Worm (Caenorhabditis elegans) whole organism, young adult: ENCODE results near the gene bre-2.

Source experiments
- B0261.1 ChIP-seq: sonication (generic microtip); optimal IDR thresholded peaks from 2 replicates; lab custom pipeline; 2016; ENCODE audit warnings: mild to moderate bottlenecking, missing genetic modification characterization, moderate library complexity, missing compliant biosample characterization
- C06A6.2 ChIP-seq: fragments of 200-800 bp; sonication (Bioruptor generic); conservative IDR thresholded peaks from 2 replicates; pipeline ENCODE4 v1.3.6; 2022; ENCODE audit warnings: missing genetic modification characterization, missing compliant biosample characterization
- D2030.7 ChIP-seq: fragments of 200-800 bp; sonication (Bioruptor generic); IDR thresholded peaks from 2 replicates; pipeline ENCODE4 v1.3.6; 2022; ENCODE audit warnings: missing genetic modification reagents, missing genetic modification characterization, missing compliant biosample characterization
- F22D6.2 ChIP-seq: sonication (generic microtip); optimal IDR thresholded peaks from 2 replicates; lab custom pipeline; 2016; ENCODE audit warnings: mild to moderate bottlenecking, missing genetic modification characterization, missing compliant biosample characterization
- F33H1.4 ChIP-seq: fragments of 200-800 bp; sonication (Bioruptor generic); IDR thresholded peaks from 2 replicates; pipeline ENCODE4 v1.3.6; 2022; ENCODE audit warnings: missing genetic modification reagents, missing genetic modification characterization, missing compliant biosample characterization
- F37B4.10 ChIP-seq: fragments of 200-800 bp; sonication (Bioruptor generic); IDR thresholded peaks from 2 replicates; pipeline ENCODE4 v1.3.6; 2022; ENCODE audit warnings: missing genetic modification characterization, missing compliant biosample characterization
- F52B5.7 ChIP-seq: sonication (generic microtip); optimal IDR thresholded peaks from 2 replicates; lab custom pipeline; 2016; ENCODE audit warnings: mild to moderate bottlenecking, missing genetic modification characterization, missing compliant biosample characterization
- F55B11.4 ChIP-seq: sonication (generic microtip); optimal IDR thresholded peaks from 2 replicates; lab custom pipeline; 2016; ENCODE audit warnings: missing compliant biosample characterization, missing genetic modification characterization, borderline replicate concordance; ENCODE audit not compliant: insufficient read depth
- F57A8.1 ChIP-seq: fragments of 200-800 bp; sonication (Bioruptor generic); optimal IDR thresholded peaks from 2 replicates; lab custom pipeline; 2018; ENCODE audit warnings: mild to moderate bottlenecking, missing genetic modification characterization, moderate library complexity, missing compliant biosample characterization
- T07F8.4 ChIP-seq: sonication (generic microtip); optimal IDR thresholded peaks from 2 replicates; lab custom pipeline; 2016; ENCODE audit warnings: mild to moderate bottlenecking, missing genetic modification characterization, moderate library complexity, missing compliant biosample characterization
- T26A5.8 ChIP-seq: sonication (generic microtip); optimal IDR thresholded peaks from 2 replicates; lab custom pipeline; 2016; ENCODE audit warnings: missing genetic modification characterization, missing compliant biosample characterization
- Y53F4B.3 ChIP-seq: fragments of 200-800 bp; sonication (Bioruptor generic); IDR thresholded peaks from 2 replicates; pipeline ENCODE4 v1.3.6; 2022; ENCODE audit warnings: missing genetic modification reagents, missing genetic modification characterization, missing compliant biosample characterization
- Y95B8A.8 ChIP-seq: fragments of 200-800 bp; sonication (Bioruptor generic); IDR thresholded peaks from 2 replicates; pipeline ENCODE4 v1.3.6; 2022; ENCODE audit warnings: missing genetic modification reagents, missing genetic modification characterization, missing compliant biosample characterization
- aptf-3 ChIP-seq: fragments of 200-800 bp; sonication (Bioruptor generic); IDR thresholded peaks from 2 replicates; pipeline ENCODE4 v1.3.6; 2022; ENCODE audit warnings: missing genetic modification characterization, missing compliant biosample characterization
- bed-2 ChIP-seq: fragments of 200-800 bp; sonication (Bioruptor generic); IDR thresholded peaks from 2 replicates; pipeline ENCODE4 v1.3.6; 2022; ENCODE audit warnings: missing genetic modification reagents, missing genetic modification characterization, missing compliant biosample characterization
- ceh-58 ChIP-seq: fragments of 200-800 bp; sonication (Bioruptor generic); IDR thresholded peaks from 2 replicates; pipeline ENCODE4 v1.3.6; 2022; ENCODE audit warnings: missing genetic modification characterization, missing compliant biosample characterization
- ceh-79 ChIP-seq: sonication (generic microtip); optimal IDR thresholded peaks from 2 replicates; lab custom pipeline; 2017; ENCODE audit warnings: mild to moderate bottlenecking, missing genetic modification characterization, missing compliant biosample characterization
- ceh-91 ChIP-seq: fragments of 200-800 bp; sonication (Bioruptor generic); IDR thresholded peaks from 2 replicates; pipeline ENCODE4 v1.3.6; 2022; ENCODE audit warnings: missing genetic modification reagents, missing genetic modification characterization, missing compliant biosample characterization
- dpl-1 ChIP-seq: fragments of 150-350 bp; optimal IDR thresholded peaks from 2 replicates; lab custom pipeline; 2014; ENCODE audit warnings: missing biosample characterization, missing genetic modification reagents, missing genetic modification characterization
- efl-1 ChIP-seq: fragments of 150-350 bp; optimal IDR thresholded peaks from 2 replicates; lab custom pipeline; 2014; ENCODE audit warnings: missing biosample characterization, missing genetic modification reagents, missing genetic modification characterization
- egl-44 ChIP-seq: fragments of 200-800 bp; sonication (Bioruptor generic); IDR thresholded peaks from 2 replicates; pipeline ENCODE4 v1.3.6; 2022; ENCODE audit warnings: missing genetic modification reagents, missing genetic modification characterization, missing compliant biosample characterization
- ets-4 ChIP-seq: fragments of 200-800 bp; sonication (Bioruptor generic); optimal IDR thresholded peaks from 2 replicates; lab custom pipeline; 2018; ENCODE audit warnings: mild to moderate bottlenecking, missing genetic modification characterization, missing compliant biosample characterization
- hmg-20 ChIP-seq: fragments of 200-800 bp; sonication (Bioruptor generic); IDR thresholded peaks from 2 replicates; pipeline ENCODE4 v1.3.6; 2022; ENCODE audit warnings: missing genetic modification reagents, missing genetic modification characterization, missing compliant biosample characterization
- lin-35 ChIP-seq, 3 experiments: fragments of 150-350 bp in 2 of 3; sonication (generic microtip) in 1 of 3; optimal IDR thresholded peaks; 2 replicates each; lab custom pipeline; 2014 to 2018; ENCODE audit warnings: missing biosample characterization in 3 of 3, missing genetic modification characterization in 3 of 3, missing genetic modification reagents in 3 of 3
- lin-54 ChIP-seq: fragments of 200-800 bp; sonication (Bioruptor generic); optimal IDR thresholded peaks from 2 replicates; lab custom pipeline; 2018; ENCODE audit warnings: mild to moderate bottlenecking, missing genetic modification characterization, missing compliant biosample characterization
- lsl-1 ChIP-seq: fragments of 200-800 bp; sonication (Bioruptor generic); optimal IDR thresholded peaks from 2 replicates; lab custom pipeline; 2018; ENCODE audit warnings: mild to moderate bottlenecking, missing genetic modification characterization, moderate library complexity, missing compliant biosample characterization
- madf-6 ChIP-seq: fragments of 200-800 bp; sonication (Bioruptor generic); IDR thresholded peaks from 2 replicates; pipeline ENCODE4 v1.3.6; 2022; ENCODE audit warnings: missing genetic modification reagents, missing genetic modification characterization, missing compliant biosample characterization
- mxl-1 ChIP-seq: sonication (generic microtip); optimal IDR thresholded peaks from 2 replicates; lab custom pipeline; 2016; ENCODE audit warnings: missing genetic modification characterization, missing compliant biosample characterization
- nhr-179 ChIP-seq: sonication (generic microtip); optimal IDR thresholded peaks from 2 replicates; lab custom pipeline; 2016; ENCODE audit warnings: mild to moderate bottlenecking, missing genetic modification characterization, missing compliant biosample characterization
- pha-4 ChIP-seq: fragments of 150-350 bp; sonication (generic microtip); optimal IDR thresholded peaks from 2 replicates; lab custom pipeline; 2014; ENCODE audit warnings: missing biosample characterization, missing genetic modification reagents, missing genetic modification characterization
- rcor-1 ChIP-seq: fragments of 200-800 bp; sonication (Bioruptor generic); IDR thresholded peaks from 2 replicates; pipeline ENCODE4 v1.3.6; 2022; ENCODE audit warnings: missing genetic modification reagents, missing genetic modification characterization, missing compliant biosample characterization
- repo-1 ChIP-seq: sonication (generic microtip); optimal IDR thresholded peaks from 2 replicates; lab custom pipeline; 2017; ENCODE audit warnings: mild to moderate bottlenecking, missing genetic modification characterization, missing compliant biosample characterization
- sdz-38 ChIP-seq: sonication (generic microtip); optimal IDR thresholded peaks from 2 replicates; lab custom pipeline; 2016; ENCODE audit warnings: missing genotype, missing genetic modification characterization, missing compliant biosample characterization
- snpc-1.3 ChIP-seq: sonication (generic microtip); optimal IDR thresholded peaks from 2 replicates; lab custom pipeline; 2017; ENCODE audit warnings: missing genetic modification characterization, mild to moderate bottlenecking, missing compliant biosample characterization, antibody characterized with exemption, moderate library complexity, missing genotype, missing genetic modification reagents; ENCODE audit not compliant: insufficient read depth
- snpc-4 ChIP-seq, 5 experiments: fragments of 150-350 bp in 1 of 5; sonication (generic microtip) in 4 of 5; optimal IDR thresholded peaks; 2 replicates each; lab custom pipeline; 2014 to 2018; ENCODE audit warnings: missing genetic modification characterization in 5 of 5, missing biosample characterization in 3 of 5, antibody characterized with exemption in 2 of 5, mild to moderate bottlenecking in 2 of 5, missing compliant biosample characterization in 2 of 5, missing genotype in 2 of 5, moderate library complexity in 2 of 5, missing genetic modification reagents in 1 of 5
- somi-1 ChIP-seq: fragments of 200-800 bp; sonication (Bioruptor generic); optimal IDR thresholded peaks from 2 replicates; lab custom pipeline; 2018; ENCODE audit warnings: mild to moderate bottlenecking, missing genetic modification characterization, missing compliant biosample characterization
- tbp1 ChIP-seq: fragments of 200-800 bp; sonication (Bioruptor generic); optimal IDR thresholded peaks from 2 replicates; lab custom pipeline; 2018; ENCODE audit warnings: mild to moderate bottlenecking, missing genetic modification characterization, missing compliant biosample characterization
- tlf-1 ChIP-seq: fragments of 200-800 bp; sonication (Bioruptor generic); optimal IDR thresholded peaks from 2 replicates; lab custom pipeline; 2018; ENCODE audit warnings: mild to moderate bottlenecking, missing genetic modification characterization, missing compliant biosample characterization
- unc-62 ChIP-seq: fragments of 150-350 bp; optimal IDR thresholded peaks from 2 replicates; lab custom pipeline; 2014; ENCODE audit warnings: missing biosample characterization, missing genetic modification reagents, missing genetic modification characterization
- xnd-1 ChIP-seq: sonication (generic microtip); optimal IDR thresholded peaks from 2 replicates; lab custom pipeline; 2016; ENCODE audit warnings: missing genotype, missing genetic modification reagents, missing genetic modification characterization, missing compliant biosample characterization
- zfh-2 ChIP-seq: fragments of 200-800 bp; sonication (Bioruptor generic); conservative IDR thresholded peaks from 2 replicates; pipeline ENCODE4 v1.3.6; 2022; ENCODE audit warnings: missing genetic modification reagents, missing genetic modification characterization, missing compliant biosample characterization
- zim-3 ChIP-seq: sonication (generic microtip); optimal IDR thresholded peaks from 2 replicates; lab custom pipeline; 2017; ENCODE audit warnings: mild to moderate bottlenecking, missing genetic modification characterization, moderate library complexity, missing compliant biosample characterization
- ztf-18 ChIP-seq: sonication (generic microtip); optimal IDR thresholded peaks from 2 replicates; lab custom pipeline; 2016; ENCODE audit warnings: missing genotype, mild to moderate bottlenecking, missing genetic modification characterization, missing compliant biosample characterization
- ztf-22 ChIP-seq: fragments of 200-800 bp; sonication (Bioruptor generic); optimal IDR thresholded peaks from 2 replicates; lab custom pipeline; 2018; ENCODE audit warnings: mild to moderate bottlenecking, missing genetic modification characterization, moderate library complexity, missing compliant biosample characterization
- ztf-25 ChIP-seq: fragments of 200-800 bp; sonication (Bioruptor generic); IDR thresholded peaks from 2 replicates; pipeline ENCODE4 v1.3.6; 2022; ENCODE audit warnings: missing genetic modification reagents, missing genetic modification characterization, missing compliant biosample characterization
- ztf-6 ChIP-seq: fragments of 200-800 bp; sonication (Bioruptor generic); IDR thresholded peaks from 2 replicates; pipeline ENCODE4 v1.3.6; 2022; ENCODE audit warnings: missing genetic modification reagents, missing genetic modification characterization, missing compliant biosample characterization

Gene bre-2

ce11 chrIII:13173687-13174086, 34.3 kb upstream of the bre-2 start:
- TF ChIP-seq ceh-91 (GFP tag; lab: Robert Waterston, UW) (no peak), lsl-1 (GFP tag; lab: Kevin White, UChicago) (peak; percentile 89), Y95B8A.8 (GFP tag; lab: Robert Waterston, UW) (no peak), F33H1.4 (GFP tag; lab: Robert Waterston, UW) (peak; percentile 53), repo-1 (no peak), D2030.7 (GFP tag; lab: Robert Waterston, UW) (0 out of 2 replicates have a peak, but pooled peaks have one; percentile 12), ztf-25 (GFP tag; lab: Robert Waterston, UW) (no peak), aptf-3 (no peak), madf-6 (peak; percentile 66)

ce11 chrIII:13169464-13169966, 30.1 kb upstream of the bre-2 start, which contains the start of the genes snpc-1.2 and Y39E4B.5:
Gene snpc-1.2, minus strand, starts transcription at chrIII:13169541.
Gene Y39E4B.5, plus strand, starts transcription at chrIII:13169916.
- peak; percentile 76 for TF ChIP-seq F33H1.4 (GFP tag; lab: Robert Waterston, UW)
- TF ChIP-seq T26A5.8 = no peak
- no peak for TF ChIP-seq F22D6.2 (tag; lab: Kevin White, UChicago)
- peak; percentile 23 for TF ChIP-seq snpc-1.3
- TF ChIP-seq pha-4 = no peak
- TF ChIP-seq ceh-79 (tag; lab: Kevin White, UChicago) = no peak
- TF ChIP-seq dpl-1 (GFP tag; lab: Kevin White, UChicago) = peak; percentile 43
- TF ChIP-seq D2030.7 (GFP tag; lab: Robert Waterston, UW) = peak; percentile 46; the same call in 1 of the 2 replicates
- no peak for TF ChIP-seq ztf-22
- TF ChIP-seq B0261.1 (tag; lab: Kevin White, UChicago) = no peak
- no peak for TF ChIP-seq nhr-179 (tag; lab: Kevin White, UChicago)
- TF ChIP-seq unc-62 = no peak
- TF ChIP-seq tbp1 = no peak
- TF ChIP-seq somi-1 (GFP tag; lab: Kevin White, UChicago) = no peak
- TF ChIP-seq Y95B8A.8 (GFP tag; lab: Robert Waterston, UW) = no peak
- TF ChIP-seq xnd-1 (tag; lab: Kevin White, UChicago) = peak; percentile 12
- TF ChIP-seq snpc-4 (GFP tag; optimal IDR thresholded peaks at IDR 0.05; lab: Kevin White, UChicago) = no peak
- no peak for TF ChIP-seq snpc-4 (tag; optimal IDR thresholded peaks at IDR 0.05; lab: Kevin White, UChicago)
- no peak for TF ChIP-seq egl-44 (GFP tag; lab: Robert Waterston, UW)
- no peak for TF ChIP-seq zfh-2 (GFP tag; lab: Robert Waterston, UW)
- no peak for TF ChIP-seq F37B4.10 (GFP tag; lab: Robert Waterston, UW)
- TF ChIP-seq ztf-18 (tag; lab: Kevin White, UChicago) = no peak
- no peak for TF ChIP-seq F55B11.4 (tag; lab: Kevin White, UChicago)
- TF ChIP-seq sdz-38 (tag; lab: Kevin White, UChicago) = no peak
- no peak for TF ChIP-seq rcor-1 (GFP tag; lab: Robert Waterston, UW)
- no peak for TF ChIP-seq hmg-20 (GFP tag; lab: Robert Waterston, UW)
- TF ChIP-seq repo-1 = no peak
- TF ChIP-seq tlf-1 (GFP tag; lab: Kevin White, UChicago) = no peak
- TF ChIP-seq zim-3 (tag; lab: Kevin White, UChicago) = no peak
- no peak for TF ChIP-seq bed-2
- TF ChIP-seq T07F8.4 = no peak
- TF ChIP-seq ceh-91 (GFP tag; lab: Robert Waterston, UW) = 0 out of 2 replicates have a peak, but pooled peaks have one; percentile 14
- no peak for TF ChIP-seq C06A6.2 (GFP tag; lab: Robert Waterston, UW)
- peak; percentile 7 for TF ChIP-seq lin-54
- TF ChIP-seq efl-1 (GFP tag; lab: Kevin White, UChicago) = peak; percentile 71
- no peak for TF ChIP-seq Y53F4B.3
- TF ChIP-seq ets-4 (GFP tag; lab: Kevin White, UChicago) = no peak
- TF ChIP-seq lsl-1 (GFP tag; lab: Kevin White, UChicago) = peak; percentile 44
- TF ChIP-seq F52B5.7 (tag; lab: Kevin White, UChicago) = no peak
- TF ChIP-seq ceh-58 (GFP tag; lab: Robert Waterston, UW) = no peak
- no peak for TF ChIP-seq ztf-6 (GFP tag; lab: Robert Waterston, UW)
- TF ChIP-seq lin-35 (GFP tag; optimal IDR thresholded peaks at IDR 0.05; lab: Kevin White, UChicago) = no peak
- TF ChIP-seq mxl-1 (tag; lab: Kevin White, UChicago) = no peak
- TF ChIP-seq F57A8.1 (GFP tag; lab: Kevin White, UChicago) = no peak
